Worm (Caenorhabditis elegans) whole organism, dauer: Measurements from ENCODE around the gene rpl-20.
"Not testable (repeated sequence)": the region's sequence is repeated elsewhere in the genome, so short reads cannot be mapped to it uniquely, and the experiment has no call there.

Source experiments
- unc-62 ChIP-seq: sonication (generic microtip); optimal IDR thresholded peaks from 2 replicates; lab custom pipeline; 2017; ENCODE audit warnings: missing biosample characterization, missing genetic modification reagents, missing genetic modification characterization

The rpl-20 gene

ce11 chrIV:4751814-4752213, 2.2 kb upstream of the rpl-20 start, which contains the start of gene Y17G9B.4:
Gene Y17G9B.4, plus strand, starts transcription at chrIV:4752119.
- TF ChIP-seq unc-62 (GFP tag; lab: Kevin White, UChicago), result no peak

DNA sequence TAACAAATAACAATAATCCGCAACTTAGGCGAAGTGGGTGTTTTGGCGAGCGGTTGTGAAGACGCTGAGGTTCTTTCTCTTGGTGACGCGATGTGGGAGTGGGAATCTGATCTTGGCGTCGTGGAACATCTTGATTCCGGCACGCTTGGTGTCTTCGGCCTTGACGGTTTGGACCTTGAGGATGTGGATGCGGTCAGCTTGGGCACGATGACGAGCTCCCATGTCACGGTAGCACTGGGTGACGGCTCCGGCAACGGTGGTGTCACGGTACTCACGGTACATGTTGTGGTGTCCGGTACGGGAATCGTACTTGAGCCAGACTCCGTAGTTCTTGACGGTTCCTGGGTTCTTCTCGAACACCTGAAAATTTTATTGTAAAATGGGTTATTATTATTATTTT, 423 bp downstream of the rpl-20 start:
- TF ChIP-seq unc-62 (GFP tag; lab: Kevin White, UChicago), result no peak

ce11 chrIV:4748408-4749105, 1.0 kb downstream of the rpl-20 start, which contains the start of gene cyc-2.1:
Gene cyc-2.1, minus strand, starts transcription at chrIV:4749012.
- TF ChIP-seq unc-62 (GFP tag; lab: Kevin White, UChicago), result no peak

DNA sequence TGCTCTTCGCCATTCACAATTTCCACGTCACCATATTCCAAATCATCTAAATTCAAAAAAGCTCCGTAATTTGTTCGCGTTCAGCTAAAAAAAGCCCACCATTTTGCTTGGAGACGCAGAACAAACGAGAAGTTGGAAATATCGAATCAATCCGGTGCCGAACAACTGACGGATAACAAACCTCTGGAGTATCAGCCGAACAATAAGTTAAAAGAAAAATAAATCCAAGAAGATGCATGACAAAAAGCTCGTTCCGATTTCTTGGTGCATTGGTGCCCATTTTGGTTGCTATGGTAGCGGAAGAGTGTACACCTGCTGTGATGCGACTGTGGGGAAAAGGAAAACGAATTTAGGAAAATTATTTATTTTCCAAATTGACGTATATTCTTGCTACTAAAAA, 2.0 kb downstream of the rpl-20 start, which contains the start of gene tctn-1:
Gene tctn-1 (minus strand): TSS at position 280 of the 400 bp plus-strand sequence.
- TF ChIP-seq unc-62 (GFP tag; lab: Kevin White, UChicago), result no peak

DNA sequence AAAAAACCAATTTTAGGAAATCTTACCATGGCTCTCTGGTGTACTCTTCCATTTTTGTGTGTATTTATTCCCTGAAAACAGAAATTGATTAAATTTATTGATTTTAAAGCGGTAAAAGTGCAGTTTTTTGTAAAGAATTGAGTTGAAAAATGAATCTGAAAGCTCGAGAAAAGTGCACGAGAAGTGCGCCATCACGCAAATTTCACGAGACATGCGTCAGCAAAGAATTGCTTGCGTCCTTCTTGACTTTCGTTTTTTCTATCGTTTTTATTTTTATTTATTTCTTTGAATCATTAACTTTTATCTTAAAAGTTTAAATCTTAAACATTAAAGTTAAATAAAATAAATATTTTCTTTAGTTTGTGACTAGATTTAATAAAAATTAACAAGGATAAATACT, 4.2 kb downstream of the rpl-20 start, which contains the start of gene timm-17B.1:
Gene timm-17B.1 (minus strand): TSS at position 71 of the 400 bp plus-strand sequence.
- no peak for TF ChIP-seq unc-62 (GFP tag; lab: Kevin White, UChicago)

- no peak for TF ChIP-seq unc-62 (GFP tag; lab: Kevin White, UChicago)
These were observed 5.4 kb downstream of the rpl-20 start, which contains the start of gene hoe-1 for ce11 chrIV:4744167-4744566. Gene hoe-1, minus strand, starts transcription at chrIV:4744267.

ce11 chrIV:4742480-4742879, 7.1 kb downstream of the rpl-20 start:
- no peak for TF ChIP-seq unc-62 (GFP tag; lab: Kevin White, UChicago)

DNA sequence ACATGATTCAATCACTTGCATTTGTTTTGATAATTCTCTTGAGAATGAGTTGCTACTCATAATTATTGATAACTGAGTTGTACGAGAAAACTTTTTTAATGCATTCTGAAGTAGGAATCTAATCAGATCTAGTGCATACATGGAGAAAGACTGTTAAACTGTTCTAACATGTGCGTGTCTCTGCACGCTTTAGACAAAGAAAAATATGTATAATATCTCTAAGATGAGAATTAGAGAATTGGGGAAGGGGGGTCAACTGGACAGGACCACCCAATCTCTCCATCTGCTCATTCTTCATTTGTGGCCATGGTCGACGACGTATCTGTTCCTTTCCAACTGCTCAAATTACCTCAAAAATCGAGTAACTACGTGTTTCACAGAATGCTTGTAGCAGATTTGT, 12.3 kb downstream of the rpl-20 start, which contains the start of gene fbxb-78:
Gene fbxb-78 (plus strand): TSS at position 301 of the 400 bp plus-strand sequence.
- no peak for TF ChIP-seq unc-62 (GFP tag; lab: Kevin White, UChicago)

DNA sequence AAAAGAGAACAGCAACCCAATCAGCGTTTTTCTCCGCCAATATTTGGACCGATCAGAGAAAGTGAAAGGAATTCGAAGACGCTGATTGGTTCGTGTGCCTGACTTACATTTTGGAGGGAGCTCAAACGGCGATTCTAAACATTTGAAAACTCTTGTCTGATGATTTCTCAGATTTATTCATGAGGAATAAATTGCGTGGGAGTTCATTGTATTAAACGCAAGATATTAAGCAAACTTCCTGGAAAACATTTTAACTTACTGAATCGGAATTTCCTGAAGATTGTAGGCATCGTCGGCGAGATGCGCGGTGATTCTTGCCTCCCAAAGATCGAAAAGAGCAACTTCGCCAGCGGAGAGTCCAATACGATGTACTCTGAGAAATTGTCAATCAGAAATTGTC, 25.0 kb downstream of the rpl-20 start, which contains the start of gene K08F11.1:
Gene K08F11.1 (plus strand): TSS at position 301 of the 400 bp plus-strand sequence.
- TF ChIP-seq unc-62 (GFP tag; lab: Kevin White, UChicago), result no peak

ce11 chrIV:4723687-4724086, 25.9 kb downstream of the rpl-20 start:
- no peak for TF ChIP-seq unc-62 (GFP tag; lab: Kevin White, UChicago)

DNA sequence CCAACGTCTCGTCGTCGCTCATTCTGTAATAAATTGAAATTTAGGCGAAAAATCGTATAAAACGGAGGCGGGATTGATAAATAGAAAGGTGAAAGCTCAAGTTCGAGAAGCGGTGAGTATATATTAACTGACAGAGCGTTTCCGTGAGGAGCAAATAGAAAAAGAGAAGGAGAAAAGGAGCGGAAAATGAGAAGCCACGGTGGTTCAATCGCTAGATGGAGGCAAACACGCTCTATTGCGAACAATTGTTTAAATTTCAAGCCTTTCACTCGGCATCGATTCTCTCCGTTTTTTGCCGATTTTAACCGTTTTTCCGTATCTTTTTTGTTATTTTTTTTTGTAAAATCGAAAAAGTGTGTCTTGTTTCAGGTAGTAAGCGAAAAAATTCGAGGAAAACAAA, 33.8 kb downstream of the rpl-20 start, which contains the start of gene miro-1:
Gene miro-1 (minus strand): TSS at position 23 of the 400 bp plus-strand sequence.
- TF ChIP-seq unc-62 (GFP tag; lab: Kevin White, UChicago), result not testable (repeated sequence)

- TF ChIP-seq unc-62 (GFP tag; lab: Kevin White, UChicago), result no peak
These were observed 37.2 kb downstream of the rpl-20 start, which contains the start of gene yars-2 for ce11 chrIV:4712376-4712775. Gene yars-2, minus strand, starts transcription at chrIV:4712624.

DNA sequence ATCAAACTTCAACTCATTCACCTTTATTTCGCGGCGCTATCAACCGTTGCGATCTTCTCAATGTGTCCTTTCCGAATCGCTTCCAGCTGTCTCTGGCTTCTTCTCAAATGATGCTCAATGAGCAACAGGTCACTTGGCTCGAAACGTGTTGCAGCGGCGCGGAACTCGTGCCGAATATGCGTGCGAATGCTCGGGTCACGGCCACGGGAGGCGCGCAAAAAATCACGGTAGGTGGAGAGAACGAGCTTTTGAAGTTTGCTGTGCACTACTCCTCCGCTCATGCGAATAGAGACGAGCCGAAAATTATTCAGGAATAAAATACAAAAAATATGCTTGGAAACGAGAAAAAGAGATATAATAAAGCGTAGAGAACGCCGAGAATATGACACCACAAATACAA, 39.1 kb downstream of the rpl-20 start, which contains the start of gene cif-1:
Gene cif-1 (minus strand): TSS at position 297 of the 400 bp plus-strand sequence.
- no peak for TF ChIP-seq unc-62 (GFP tag; lab: Kevin White, UChicago)

ce11 chrIV:4705922-4706321, 43.7 kb downstream of the rpl-20 start:
- TF ChIP-seq unc-62 (GFP tag; lab: Kevin White, UChicago), result no peak

- no peak for TF ChIP-seq unc-62 (GFP tag; lab: Kevin White, UChicago)
These were observed 44.4 kb downstream of the rpl-20 start for ce11 chrIV:4705182-4705581.

ce11 chrIV:4703911-4704310, 45.7 kb downstream of the rpl-20 start, which contains the start of gene ogdh-1:
Gene ogdh-1, minus strand, starts transcription at chrIV:4704011.
- no peak for TF ChIP-seq unc-62 (GFP tag; lab: Kevin White, UChicago)
